Fruit fly (Drosophila melanogaster) whole organism, embryonic: Measurements from ENCODE around the gene fln.
A peak's percentile ranks its signal among the peaks of the same experiment; 100 is the strongest.

Source experiments
- B-H2 ChIP-seq: fragments of 200-800 bp; sonication (Bioruptor generic); optimal IDR thresholded peaks from 2 replicates; lab custom pipeline; 2018; ENCODE audit warnings: missing biosample characterization, mild to moderate bottlenecking, missing genetic modification characterization
- CG10147 ChIP-seq: fragments of 200-800 bp; sonication (Bioruptor generic); optimal IDR thresholded peaks from 2 replicates; lab custom pipeline; 2019; ENCODE audit warnings: missing biosample characterization, mild to moderate bottlenecking, missing genetic modification characterization, moderate library complexity
- CG10321 ChIP-seq: fragments of 200-800 bp; sonication (Bioruptor generic); IDR thresholded peaks from 2 replicates; pipeline ENCODE4 v1.3.6; 2022; ENCODE audit warnings: missing biosample characterization, missing genetic modification characterization
- CG13123 ChIP-seq: fragments of 200-800 bp; sonication (Bioruptor generic); optimal IDR thresholded peaks from 2 replicates; lab custom pipeline; 2016; ENCODE audit warnings: missing biosample characterization, missing genetic modification characterization
- CG14014 ChIP-seq: fragments of 200-800 bp; sonication (Bioruptor generic); IDR thresholded peaks from 2 replicates; pipeline ENCODE4 v1.3.6; 2022; ENCODE audit warnings: missing biosample characterization, missing genetic modification characterization
- CG14050 ChIP-seq: fragments of 200-800 bp; sonication (Bioruptor generic); IDR thresholded peaks from 3 replicates; pipeline ENCODE4 v1.3.6; 2022; ENCODE audit warnings: missing biosample characterization, missing genetic modification characterization
- CG1602 ChIP-seq: fragments of 200-800 bp; sonication (Bioruptor generic); optimal IDR thresholded peaks from 3 replicates; lab custom pipeline; 2016; ENCODE audit warnings: missing biosample characterization, missing genetic modification characterization
- CG16779 ChIP-seq: fragments of 200-800 bp; sonication (Bioruptor generic); IDR thresholded peaks from 2 replicates; pipeline ENCODE4 v1.3.6; 2022; ENCODE audit warnings: missing biosample characterization, missing genetic modification characterization
- CG34422 ChIP-seq: fragments of 200-800 bp; sonication (Bioruptor generic); IDR thresholded peaks from 3 replicates; pipeline ENCODE4 v1.3.6; 2022; ENCODE audit warnings: missing biosample characterization, missing genetic modification characterization
- CG3995 ChIP-seq: fragments of 200-800 bp; sonication (Bioruptor generic); optimal IDR thresholded peaks from 3 replicates; lab custom pipeline; 2016; ENCODE audit warnings: missing biosample characterization, missing genetic modification characterization
- CG4360 ChIP-seq: fragments of 200-800 bp; sonication (Bioruptor generic); IDR thresholded peaks from 2 replicates; pipeline ENCODE4 v1.3.6; 2022; ENCODE audit warnings: missing biosample characterization, missing genetic modification characterization
- CG43689 ChIP-seq: fragments of 200-800 bp; sonication (Bioruptor generic); IDR thresholded peaks from 2 replicates; pipeline ENCODE4 v1.3.6; 2022; ENCODE audit warnings: missing biosample characterization, missing genetic modification characterization
- CG4730 ChIP-seq: fragments of 200-800 bp; sonication (Bioruptor generic); IDR thresholded peaks from 2 replicates; pipeline ENCODE4 v1.3.6; 2022; ENCODE audit warnings: missing biosample characterization, missing genetic modification characterization
- CG4820 ChIP-seq: fragments of 200-800 bp; sonication (Bioruptor generic); optimal IDR thresholded peaks from 3 replicates; lab custom pipeline; 2016; ENCODE audit warnings: missing biosample characterization, missing genetic modification characterization
- CG5245 ChIP-seq: fragments of 200-800 bp; sonication (Bioruptor generic); optimal IDR thresholded peaks from 3 replicates; lab custom pipeline; 2016; ENCODE audit warnings: missing biosample characterization, missing genetic modification characterization
- CG7786 ChIP-seq: fragments of 200-800 bp; sonication (Bioruptor generic); optimal IDR thresholded peaks from 2 replicates; lab custom pipeline; 2016; ENCODE audit warnings: missing biosample characterization, missing genetic modification characterization
- CG8478 ChIP-seq: fragments of >200 bp; optimal IDR thresholded peaks from 2 replicates; lab custom pipeline; 2018
- CG8924 ChIP-seq: fragments of 200-800 bp; optimal IDR thresholded peaks from 3 replicates; lab custom pipeline; 2019; ENCODE audit warnings: missing biosample characterization, mild to moderate bottlenecking, missing genetic modification characterization, moderate library complexity
- CG9817 ChIP-seq: fragments of 200-800 bp; sonication (Bioruptor generic); optimal IDR thresholded peaks from 2 replicates; lab custom pipeline; 2018; ENCODE audit warnings: missing biosample characterization, mild to moderate bottlenecking, missing genetic modification characterization, moderate library complexity
- CTCF ChIP-seq: fragments of 200-800 bp; sonication (Bioruptor generic); optimal IDR thresholded peaks from 2 replicates; lab custom pipeline; 2017; ENCODE audit warnings: missing biosample characterization, mild to moderate bottlenecking, missing genetic modification characterization, moderate library complexity
- CoRest ChIP-seq: fragments of 200-800 bp; sonication (Bioruptor generic); optimal IDR thresholded peaks from 3 replicates; lab custom pipeline; 2018; ENCODE audit warnings: missing biosample characterization, mild to moderate bottlenecking, missing genetic modification characterization, moderate library complexity
- Dbx ChIP-seq: fragments of 200-800 bp; sonication (Bioruptor generic); IDR thresholded peaks from 3 replicates; pipeline ENCODE4 v1.3.6; 2022; ENCODE audit warnings: missing biosample characterization, missing genetic modification characterization
- Drgx ChIP-seq: fragments of 200-800 bp; sonication (Bioruptor generic); IDR thresholded peaks from 2 replicates; pipeline ENCODE4 v1.3.6; 2022; ENCODE audit warnings: missing biosample characterization, missing genetic modification characterization
- ERR ChIP-seq: fragments of 200-800 bp; sonication (Bioruptor generic); optimal IDR thresholded peaks from 2 replicates; lab custom pipeline; 2016; ENCODE audit warnings: missing biosample characterization, missing genetic modification characterization
- Hr3 ChIP-seq: fragments of 200-800 bp; sonication (Bioruptor generic); optimal IDR thresholded peaks from 3 replicates; lab custom pipeline; 2016; ENCODE audit warnings: missing biosample characterization, missing genetic modification characterization
- MTF-1 ChIP-seq: fragments of 200-800 bp; sonication (Bioruptor generic); optimal IDR thresholded peaks from 2 replicates; lab custom pipeline; 2018; ENCODE audit warnings: missing biosample characterization, mild to moderate bottlenecking, missing genetic modification characterization, borderline replicate concordance
- Med ChIP-seq: fragments of 200-800 bp; sonication (Bioruptor generic); peaks from one replicate; lab custom pipeline; 2016; ENCODE audit warnings: missing biosample characterization, missing genetic modification characterization, mild to moderate bottlenecking, inconsistent platforms, moderate library complexity
- Rx ChIP-seq: fragments of 200-800 bp; sonication (Bioruptor generic); IDR thresholded peaks from 2 replicates; pipeline ENCODE4 v1.3.6; 2022; ENCODE audit warnings: missing biosample characterization, missing genetic modification characterization
- Sin3A ChIP-seq: fragments of >200 bp; optimal IDR thresholded peaks from 2 replicates; lab custom pipeline; 2018
- Sox100B ChIP-seq: fragments of 200-800 bp; sonication (Bioruptor generic); optimal IDR thresholded peaks from 3 replicates; lab custom pipeline; 2018; ENCODE audit warnings: missing biosample characterization, mild to moderate bottlenecking, missing genetic modification characterization
- Sry-β ChIP-seq: fragments of 200-800 bp; sonication (Bioruptor generic); optimal IDR thresholded peaks from 2 replicates; lab custom pipeline; 2018; ENCODE audit warnings: missing biosample characterization, mild to moderate bottlenecking, missing genetic modification characterization, moderate library complexity
- Ssrp ChIP-seq: fragments of 200-800 bp; sonication (Bioruptor generic); optimal IDR thresholded peaks from 2 replicates; lab custom pipeline; 2018; ENCODE audit warnings: missing biosample characterization, mild to moderate bottlenecking, missing genetic modification characterization, moderate library complexity
- Trl ChIP-seq, 3 experiments: fragments of >200 bp in 2 of 3; fragments of 200-800 bp in 1 of 3; sonication (Bioruptor generic) in 1 of 3; optimal IDR thresholded peaks; 2 replicates in 1 of 3; 3 replicates in 2 of 3; lab custom pipeline; 2016 to 2017; ENCODE audit warnings: missing biosample characterization in 1 of 3, missing genetic modification characterization in 1 of 3
- ara ChIP-seq: fragments of 200-800 bp; sonication (Bioruptor generic); IDR thresholded peaks from 2 replicates; pipeline ENCODE4 v1.3.6; 2022; ENCODE audit warnings: missing biosample characterization, missing genetic modification characterization
- bowl ChIP-seq: fragments of 200-800 bp; sonication (Bioruptor generic); IDR thresholded peaks from 2 replicates; pipeline ENCODE4 v1.3.6; 2022; ENCODE audit warnings: missing biosample characterization, missing genetic modification characterization
- fd64A ChIP-seq: fragments of 200-800 bp; sonication (Bioruptor generic); optimal IDR thresholded peaks from 3 replicates; lab custom pipeline; 2018; ENCODE audit warnings: missing biosample characterization, mild to moderate bottlenecking, missing genetic modification characterization
- ftz-f1 ChIP-seq: fragments of 200-800 bp; sonication (Bioruptor generic); optimal IDR thresholded peaks from 2 replicates; lab custom pipeline; 2016; ENCODE audit warnings: missing biosample characterization, missing genetic modification characterization
- hbn ChIP-seq: fragments of 200-800 bp; sonication (Bioruptor generic); IDR thresholded peaks from 2 replicates; pipeline ENCODE4 v1.3.6; 2022; ENCODE audit warnings: missing biosample characterization, missing genetic modification characterization; ENCODE audit not compliant: partially characterized antibody
- ind ChIP-seq: fragments of 200-800 bp; sonication (Bioruptor generic); optimal IDR thresholded peaks from 3 replicates; lab custom pipeline; 2016; ENCODE audit warnings: missing biosample characterization, missing genetic modification characterization
- lola ChIP-seq, 3 experiments: fragments of >200 bp in 2 of 3; fragments of 200-800 bp in 1 of 3; sonication (Bioruptor generic) in 1 of 3; optimal IDR thresholded peaks; 2 replicates each; lab custom pipeline; 2017 to 2019; ENCODE audit warnings: missing biosample characterization in 3 of 3, missing genetic modification characterization in 3 of 3, mild to moderate bottlenecking in 1 of 3, moderate library complexity in 1 of 3
- mld ChIP-seq: fragments of 200-800 bp; sonication (Bioruptor generic); IDR thresholded peaks from 3 replicates; pipeline ENCODE4 v1.3.6; 2022; ENCODE audit warnings: missing biosample characterization, missing genetic modification characterization; ENCODE audit not compliant: partially characterized antibody
- nerfin-2 ChIP-seq: fragments of 200-800 bp; sonication (Bioruptor generic); IDR thresholded peaks from 2 replicates; pipeline ENCODE4 v1.3.6; 2022; ENCODE audit warnings: missing biosample characterization, missing genetic modification characterization; ENCODE audit not compliant: partially characterized antibody
- pum ChIP-seq: fragments of 200-800 bp; sonication (Bioruptor generic); optimal IDR thresholded peaks from 2 replicates; lab custom pipeline; 2016; ENCODE audit warnings: missing biosample characterization, missing genetic modification characterization
- shn ChIP-seq: fragments of 200-800 bp; sonication (Bioruptor generic); optimal IDR thresholded peaks from 3 replicates; lab custom pipeline; 2016; ENCODE audit warnings: missing biosample characterization, missing genetic modification characterization
- slou ChIP-seq: fragments of 200-800 bp; sonication (Bioruptor generic); optimal IDR thresholded peaks from 3 replicates; lab custom pipeline; 2016; ENCODE audit warnings: missing biosample characterization, missing genetic modification characterization
- sob ChIP-seq: fragments of 200-800 bp; sonication (Bioruptor generic); IDR thresholded peaks from 2 replicates; pipeline ENCODE4 v1.3.6; 2022; ENCODE audit warnings: missing biosample characterization, missing genetic modification characterization
- sr ChIP-seq: fragments of 200-800 bp; sonication (Bioruptor generic); IDR thresholded peaks from 3 replicates; pipeline ENCODE4 v1.3.6; 2022; ENCODE audit warnings: missing biosample characterization, missing genetic modification characterization
- yki ChIP-seq: fragments of >200 bp; optimal IDR thresholded peaks from 3 replicates; lab custom pipeline; 2018
- zen ChIP-seq: fragments of 200-800 bp; sonication (Bioruptor generic); optimal IDR thresholded peaks from 3 replicates; lab custom pipeline; 2018; ENCODE audit warnings: missing biosample characterization, mild to moderate bottlenecking, missing genetic modification characterization, moderate library complexity
- zen2 ChIP-seq: fragments of 200-800 bp; sonication (Bioruptor generic); IDR thresholded peaks from 3 replicates; pipeline ENCODE4 v1.3.6; 2022; ENCODE audit warnings: missing biosample characterization, missing genetic modification characterization; ENCODE audit not compliant: partially characterized antibody
- zf30C ChIP-seq: fragments of 200-800 bp; sonication (Bioruptor generic); optimal IDR thresholded peaks from 3 replicates; lab custom pipeline; 2018; ENCODE audit warnings: missing biosample characterization, mild to moderate bottlenecking, missing genetic modification characterization

fln gene

dm6 chr3L:20006269-20007265, 15.5 kb upstream of the fln start (continued):
- TF ChIP-seq sr (GFP tag; lab: Robert Waterston, UW) (no peak), lola (GFP tag; optimal IDR thresholded peaks at IDR 0.05; lab: Kevin White, UChicago) (peak in 1 of 3 experiments; percentile 17), B-H2 (GFP tag; lab: Kevin White, UChicago) (no peak), Sry-β (GFP tag; lab: Kevin White, UChicago) (no peak), Trl (optimal IDR thresholded peaks at IDR 0.05; lab: Kevin White, UChicago) (no peak), Trl (GFP tag; optimal IDR thresholded peaks at IDR 0.05; lab: Kevin White, UChicago) (no peak), ind (GFP tag; lab: Kevin White, UChicago) (no peak), CoRest (tag; lab: Kevin White, UChicago) (no peak), Drgx (GFP tag; lab: Robert Waterston, UW) (no peak), nerfin-2 (peak; percentile 100), Rx (GFP tag; lab: Robert Waterston, UW) (no peak), CG3995 (GFP tag; lab: Kevin White, UChicago) (no peak), mld (GFP tag; lab: Robert Waterston, UW) (peak; percentile 99), Hr3 (GFP tag; lab: Kevin White, UChicago) (no peak), slou (GFP tag; lab: Kevin White, UChicago) (no peak), Ssrp (tag; lab: Kevin White, UChicago) (no peak), CG13123 (GFP tag; lab: Kevin White, UChicago) (no peak), CG1602 (GFP tag; lab: Kevin White, UChicago) (no peak), Med (GFP tag; lab: Kevin White, UChicago) (peak; percentile 75), MTF-1 (no peak), Sox100B (GFP tag; lab: Kevin White, UChicago) (peak; percentile 52), CG10321 (GFP tag; lab: Robert Waterston, UW) (no peak), zf30C (GFP tag; lab: Kevin White, UChicago) (no peak), bowl (GFP tag; lab: Robert Waterston, UW) (no peak), CG4820 (no peak), CG8924 (tag; lab: Kevin White, UChicago) (no peak), pum (GFP tag; lab: Kevin White, UChicago) (no peak), CG16779 (GFP tag; lab: Robert Waterston, UW) (no peak), CTCF (GFP tag; lab: Kevin White, UChicago) (no peak), CG8478 (lab: Kevin White, UChicago) (no peak), CG43689 (GFP tag; lab: Robert Waterston, UW) (no peak), shn (GFP tag; lab: Kevin White, UChicago) (no peak), CG14014 (no peak), CG9817 (no peak), hbn (GFP tag; lab: Robert Waterston, UW) (peak; percentile 82), CG7786 (GFP tag; lab: Kevin White, UChicago) (no peak), CG14050 (no peak), fd64A (GFP tag; lab: Kevin White, UChicago) (peak; percentile 52), CG4360 (GFP tag; lab: Robert Waterston, UW) (no peak), CG4730 (GFP tag; lab: Robert Waterston, UW) (no peak), CG34422 (GFP tag; lab: Robert Waterston, UW) (peak; percentile 63; the same call in 1 of the 3 replicates), CG5245 (no peak), yki (lab: Kevin White, UChicago) (no peak), ftz-f1 (GFP tag; lab: Kevin White, UChicago) (no peak), CG10147 (GFP tag; lab: Kevin White, UChicago) (no peak), Sin3A (lab: Kevin White, UChicago) (no peak), ara (no peak), zen2 (GFP tag; lab: Robert Waterston, UW) (peak; percentile 97), zen (tag; lab: Kevin White, UChicago) (peak; percentile 24), Dbx (GFP tag; lab: Robert Waterston, UW) (no peak), ERR (no peak), sob (GFP tag; lab: Robert Waterston, UW) (no peak)
